Fruit fly (Drosophila melanogaster): ENCODE results near the gene wake.
A peak's percentile ranks its signal among the peaks of the same experiment; 100 is the strongest.

Gene wake

DNA sequence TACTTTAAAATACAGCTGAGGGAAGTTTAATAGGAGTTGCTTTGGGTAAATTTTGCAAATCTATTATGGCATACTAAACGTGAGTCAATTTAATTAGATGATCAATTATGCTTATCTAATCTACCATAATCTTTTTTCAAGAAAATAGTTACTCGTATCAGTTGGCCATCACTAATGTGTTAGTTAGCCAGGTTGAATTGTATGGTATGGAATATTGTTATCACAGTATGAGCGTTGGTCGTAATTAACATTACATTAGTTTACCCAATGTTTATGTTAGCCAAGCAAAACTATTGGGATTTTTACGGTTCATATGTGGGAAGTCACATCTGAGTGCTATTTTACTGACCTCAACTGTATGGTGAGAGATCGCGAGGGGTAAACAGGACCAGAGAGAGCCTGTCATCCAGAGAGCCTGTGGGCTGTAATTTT, 33.9 kb downstream of the wake start (continued):
- peak; percentile 75 for TF ChIP-seq Hsf (GFP tag; optimal IDR thresholded peaks at IDR 0.05)
- TF ChIP-seq CG11695 (GFP tag; IDR thresholded peaks at IDR 0.05) = peak; percentile 62; the same call in 2 of the 3 replicates
- TF ChIP-seq gt (GFP tag; IDR thresholded peaks at IDR 0.05) = no peak
- TF ChIP-seq CG17385 (GFP tag; optimal IDR thresholded peaks at IDR 0.05) = peak; percentile 36
- TF ChIP-seq CG13296 (GFP tag; optimal IDR thresholded peaks at IDR 0.05) = peak; percentile 27
- TF ChIP-seq CG14050 (GFP tag; IDR thresholded peaks at IDR 0.05) = no peak
- peak; percentile 81 for TF ChIP-seq CG2202 (tag; optimal IDR thresholded peaks at IDR 0.05)
- TF ChIP-seq CrebB (tag; optimal IDR thresholded peaks at IDR 0.05) = peak; percentile 19
- TF ChIP-seq CG8478 (optimal IDR thresholded peaks at IDR 0.05) = no peak
- no peak for TF ChIP-seq CG9932 (GFP tag; IDR thresholded peaks at IDR 0.05)
- TF ChIP-seq Dref (GFP tag; IDR thresholded peaks at IDR 0.05) = no peak
- TF ChIP-seq Ada2b (GFP tag; IDR thresholded peaks at IDR 0.05) = peak; percentile 42
- TF ChIP-seq wor (GFP tag; IDR thresholded peaks at IDR 0.05) = no peak
- TF ChIP-seq CG6689 (GFP tag; IDR thresholded peaks at IDR 0.05) = peak; percentile 54
- peak; percentile 95 for TF ChIP-seq dmrt11E (tag; optimal IDR thresholded peaks at IDR 0.05)
- peak in 1 of 2 experiments; percentile 96 for TF ChIP-seq tll (GFP tag; optimal IDR thresholded peaks at IDR 0.05)
- no peak for TF ChIP-seq sr (GFP tag; IDR thresholded peaks at IDR 0.05)
- peak; percentile 75 for TF ChIP-seq GATAe (GFP tag; conservative IDR thresholded peaks at IDR 0.05)
- TF ChIP-seq TFAM (GFP tag; optimal IDR thresholded peaks at IDR 0.05) = no peak
- no peak for TF ChIP-seq CG7745 (tag; optimal IDR thresholded peaks at IDR 0.05)
- TF ChIP-seq Xrp1 (GFP tag; IDR thresholded peaks at IDR 0.05) = peak; percentile 81
- TF ChIP-seq pb (GFP tag; optimal IDR thresholded peaks at IDR 0.05) = peak; percentile 72
- TF ChIP-seq br (optimal IDR thresholded peaks at IDR 0.05) = no peak
- TF ChIP-seq CG12071 (GFP tag; optimal IDR thresholded peaks at IDR 0.05) = no peak
- TF ChIP-seq grau (tag; optimal IDR thresholded peaks at IDR 0.05) = peak; percentile 77
- TF ChIP-seq bcd (GFP tag; optimal IDR thresholded peaks at IDR 0.05) = peak; percentile 52
- TF ChIP-seq Dbx (GFP tag; IDR thresholded peaks at IDR 0.05) = no peak
- TF ChIP-seq sens-2 (GFP tag; IDR thresholded peaks at IDR 0.05) = peak; percentile 58; the same call in 1 of the 2 replicates
- no peak for TF ChIP-seq Lpt (GFP tag; optimal IDR thresholded peaks at IDR 0.05)
- TF ChIP-seq p53 (GFP tag; optimal IDR thresholded peaks at IDR 0.05) = peak; percentile 42
- TF ChIP-seq Sox102F (GFP tag; optimal IDR thresholded peaks at IDR 0.05) = peak; percentile 44
- no peak for TF ChIP-seq fru (optimal IDR thresholded peaks at IDR 0.05)
- no peak for TF ChIP-seq CG16779 (GFP tag; IDR thresholded peaks at IDR 0.05)
- peak; percentile 79 for TF ChIP-seq gsb-n (tag; optimal IDR thresholded peaks at IDR 0.05)
- TF ChIP-seq salm (tag; optimal IDR thresholded peaks at IDR 0.05) = no peak
- peak; percentile 5 for TF ChIP-seq Sry-β (GFP tag; optimal IDR thresholded peaks at IDR 0.05)
- TF ChIP-seq exex (tag; optimal IDR thresholded peaks at IDR 0.05) = peak; percentile 94
- no peak for TF ChIP-seq Dp (GFP tag; optimal IDR thresholded peaks at IDR 0.05)
- TF ChIP-seq CG14965 (GFP tag; optimal IDR thresholded peaks at IDR 0.05; ENCODE audit: borderline replicate concordance) = no peak
- peak; percentile 75 for TF ChIP-seq CG30403 (GFP tag; optimal IDR thresholded peaks at IDR 0.05)
- no peak for TF ChIP-seq hb (GFP tag; IDR thresholded peaks at IDR 0.05; ENCODE audit: partially characterized antibody)
- peak; percentile 75 for TF ChIP-seq Usf (GFP tag; optimal IDR thresholded peaks at IDR 0.05)
- peak; percentile 51 for TF ChIP-seq CG18619 (GFP tag; optimal IDR thresholded peaks at IDR 0.05)
- peak; percentile 78 for TF ChIP-seq CG7839 (tag; optimal IDR thresholded peaks at IDR 0.05)
- peak; percentile 94 for TF ChIP-seq CG18262 (tag; optimal IDR thresholded peaks at IDR 0.05)
- peak; percentile 60 for TF ChIP-seq disco-r (GFP tag; optimal IDR thresholded peaks at IDR 0.05)
- TF ChIP-seq CG15011 (GFP tag; optimal IDR thresholded peaks at IDR 0.05) = peak; percentile 31
- no peak for TF ChIP-seq Rx (GFP tag; IDR thresholded peaks at IDR 0.05)
- peak; percentile 84 for TF ChIP-seq CG12391 (tag; optimal IDR thresholded peaks at IDR 0.05)
- peak; percentile 72 for TF ChIP-seq CG8765 (GFP tag; IDR thresholded peaks at IDR 0.05)
- TF ChIP-seq CG9727 (GFP tag; optimal IDR thresholded peaks at IDR 0.05) = peak; percentile 95
- peak; percentile 72 for TF ChIP-seq CG1529 (GFP tag; optimal IDR thresholded peaks at IDR 0.05)
- TF ChIP-seq Atf-2 (GFP tag; optimal IDR thresholded peaks at IDR 0.05) = peak; percentile 77
